Fruit fly (Drosophila melanogaster): Measurements from ENCODE around the gene CG9449.
A peak's percentile ranks its signal among the peaks of the same experiment; 100 is the strongest.

The CG9449 gene

dm6 chr3L:19464659-19465058 is 32.9 kb downstream of the CG9449 start, which contains the start of gene CG14095:
CG14095 (minus strand) TSS chr3L:19464759.
- TF ChIP-seq CG13204 (GFP tag; optimal IDR thresholded peaks at IDR 0.05) (no peak), D1 (tag; optimal IDR thresholded peaks at IDR 0.05) (no peak), EcR (GFP tag; optimal IDR thresholded peaks at IDR 0.05) (no peak), CG12605 (GFP tag; IDR thresholded peaks at IDR 0.05) (no peak), CG8301 (tag; optimal IDR thresholded peaks at IDR 0.05) (no peak), CG15710 (tag; optimal IDR thresholded peaks at IDR 0.05) (no peak), CG32121 (GFP tag; IDR thresholded peaks at IDR 0.05) (no peak), Ets98B (GFP tag; IDR thresholded peaks at IDR 0.05) (no peak), Snoo (tag; optimal IDR thresholded peaks at IDR 0.05) (no peak), rn (GFP tag; IDR thresholded peaks at IDR 0.05) (no peak), CG17806 (tag; optimal IDR thresholded peaks at IDR 0.05) (no peak), CG8159 (tag; optimal IDR thresholded peaks at IDR 0.05) (no peak), CG9948 (tag; optimal IDR thresholded peaks at IDR 0.05) (no peak), CG10348 (GFP tag; IDR thresholded peaks at IDR 0.05) (no peak)

- TF ChIP-seq CG8159 (tag; optimal IDR thresholded peaks at IDR 0.05): peak; percentile 29
- no peak for TF ChIP-seq CG34367 (tag; optimal IDR thresholded peaks at IDR 0.05)
- peak; percentile 40 for TF ChIP-seq CG14655 (GFP tag; optimal IDR thresholded peaks at IDR 0.05)
These were observed 50.9 kb downstream of the CG9449 start, which contains the start of the genes CG33062 and Chd3 for dm6 chr3L:19446394-19447349. CG33062 (minus strand) TSS chr3L:19446444. Chd3 (plus strand) TSS chr3L:19447173.

- TF ChIP-seq CG32121 (GFP tag; IDR thresholded peaks at IDR 0.05) (no peak), CG15710 (tag; optimal IDR thresholded peaks at IDR 0.05) (peak; percentile 22), CG4496 (GFP tag; IDR thresholded peaks at IDR 0.05) (0 out of 3 replicates have a peak, but pooled peaks have one; percentile 29), CG17806 (tag; optimal IDR thresholded peaks at IDR 0.05) (peak; percentile 32), CG10348 (GFP tag; IDR thresholded peaks at IDR 0.05) (no peak), CG34367 (tag; optimal IDR thresholded peaks at IDR 0.05) (peak; percentile 0), CG9948 (tag; optimal IDR thresholded peaks at IDR 0.05) (peak; percentile 25), CG13204 (GFP tag; optimal IDR thresholded peaks at IDR 0.05) (no peak), CG8159 (tag; optimal IDR thresholded peaks at IDR 0.05) (peak; percentile 26)
These were observed 53.4 kb downstream of the CG9449 start for dm6 chr3L:19444092-19444491.

dm6 chr3L:19442239-19442638 is 55.3 kb downstream of the CG9449 start:
- TF ChIP-seq EcR (GFP tag; optimal IDR thresholded peaks at IDR 0.05) (no peak), CG8159 (tag; optimal IDR thresholded peaks at IDR 0.05) (peak; percentile 54), CG4496 (GFP tag; IDR thresholded peaks at IDR 0.05) (peak; percentile 20; the same call in 1 of the 3 replicates), CG15710 (tag; optimal IDR thresholded peaks at IDR 0.05) (peak; percentile 36), CG9948 (tag; optimal IDR thresholded peaks at IDR 0.05) (peak; percentile 25)
